Worm (Caenorhabditis elegans) whole organism, L2 larva: ENCODE results near the gene F56C9.6.

ENCODE experiments used
- C34F6.9 ChIP-seq: fragments of 150-350 bp; optimal IDR thresholded peaks from 2 replicates; lab custom pipeline; 2014; ENCODE audit warnings: missing biosample characterization, missing genetic modification characterization
- F13H6.1 ChIP-seq: sonication (generic microtip); optimal IDR thresholded peaks from 2 replicates; lab custom pipeline; 2016; ENCODE audit warnings: missing genetic modification characterization, missing compliant biosample characterization
- R02D3.7 ChIP-seq: fragments of 150-350 bp; optimal IDR thresholded peaks from 2 replicates; lab custom pipeline; 2014; ENCODE audit warnings: missing biosample characterization, missing genetic modification characterization
- alr-1 ChIP-seq: fragments of 150-350 bp; optimal IDR thresholded peaks from 2 replicates; lab custom pipeline; 2014; ENCODE audit warnings: missing biosample characterization, missing genetic modification characterization
- aly-2 ChIP-seq: fragments of 150-350 bp; optimal IDR thresholded peaks from 2 replicates; lab custom pipeline; 2014; ENCODE audit warnings: missing biosample characterization, missing genetic modification characterization
- ama-1 ChIP-seq: fragments of 150-350 bp; optimal IDR thresholded peaks from 2 replicates; lab custom pipeline; 2018; ENCODE audit warnings: inconsistent platforms
- blmp-1 ChIP-seq: sonication (generic microtip); optimal IDR thresholded peaks from 2 replicates; lab custom pipeline; 2017; ENCODE audit warnings: missing genetic modification characterization, mild to moderate bottlenecking, missing compliant biosample characterization, antibody characterized with exemption, moderate library complexity; ENCODE audit not compliant: insufficient read depth
- ceh-16 ChIP-seq: fragments of 150-350 bp; optimal IDR thresholded peaks from 2 replicates; lab custom pipeline; 2014; ENCODE audit warnings: missing biosample characterization, missing genetic modification characterization
- crh-2 ChIP-seq: sonication (generic microtip); optimal IDR thresholded peaks from 2 replicates; lab custom pipeline; 2017; ENCODE audit warnings: missing biosample characterization, missing genetic modification characterization
- dmd-4 ChIP-seq: sonication (generic microtip); optimal IDR thresholded peaks from 2 replicates; lab custom pipeline; 2017; ENCODE audit warnings: missing biosample characterization, missing genetic modification characterization
- egl-27 ChIP-seq: sonication (generic microtip); optimal IDR thresholded peaks from 3 replicates; lab custom pipeline; 2017; ENCODE audit warnings: missing biosample characterization, missing genetic modification reagents, missing genetic modification characterization
- elt-1 ChIP-seq: fragments of 150-350 bp; optimal IDR thresholded peaks from 2 replicates; lab custom pipeline; 2014; ENCODE audit warnings: missing biosample characterization, missing genetic modification characterization
- elt-3 ChIP-seq: sonication (generic microtip); optimal IDR thresholded peaks from 2 replicates; lab custom pipeline; 2017; ENCODE audit warnings: missing biosample characterization, missing genetic modification characterization
- fos-1 ChIP-seq: fragments of 150-350 bp; optimal IDR thresholded peaks from 2 replicates; lab custom pipeline; 2014; ENCODE audit warnings: missing biosample characterization, missing genetic modification characterization
- gmeb-1 ChIP-seq: fragments of 150-350 bp; optimal IDR thresholded peaks from 2 replicates; lab custom pipeline; 2014; ENCODE audit warnings: missing biosample characterization, missing genetic modification characterization
- lin-11 ChIP-seq: fragments of 150-350 bp; sonication (generic microtip); optimal IDR thresholded peaks from 2 replicates; lab custom pipeline; 2014; ENCODE audit warnings: missing biosample characterization, missing genetic modification characterization, inconsistent platforms, mixed read lengths
- lin-13 ChIP-seq: fragments of 150-350 bp; optimal IDR thresholded peaks from 2 replicates; lab custom pipeline; 2014; ENCODE audit warnings: missing biosample characterization, missing genetic modification reagents, missing genetic modification characterization
- lin-39 ChIP-seq: fragments of 150-350 bp; optimal IDR thresholded peaks from 2 replicates; lab custom pipeline; 2014; ENCODE audit warnings: missing biosample characterization, missing genetic modification reagents, missing genetic modification characterization
- lsy-2 ChIP-seq, 2 experiments: fragments of 150-350 bp in 1 of 2; sonication (generic microtip) in 1 of 2; optimal IDR thresholded peaks; 2 replicates each; lab custom pipeline; 2014 to 2017; ENCODE audit warnings: missing biosample characterization in 2 of 2, missing genetic modification characterization in 2 of 2
- mab-5 ChIP-seq: fragments of 150-350 bp; optimal IDR thresholded peaks from 2 replicates; lab custom pipeline; 2014; ENCODE audit warnings: missing biosample characterization, missing genetic modification characterization
- mbf-1 ChIP-seq: sonication (generic microtip); optimal IDR thresholded peaks from 2 replicates; lab custom pipeline; 2017; ENCODE audit warnings: missing biosample characterization, missing genetic modification characterization
- mdl-1 ChIP-seq, 2 experiments: fragments of 150-350 bp in 1 of 2; sonication (generic microtip) in 1 of 2; optimal IDR thresholded peaks; 2 replicates each; lab custom pipeline; 2017; ENCODE audit warnings: missing biosample characterization in 2 of 2, missing genetic modification characterization in 2 of 2
- nhr-10 ChIP-seq: sonication (generic microtip); optimal IDR thresholded peaks from 2 replicates; lab custom pipeline; 2017; ENCODE audit warnings: missing biosample characterization, missing genetic modification characterization
- nhr-23 ChIP-seq: fragments of 150-350 bp; optimal IDR thresholded peaks from 2 replicates; lab custom pipeline; 2014; ENCODE audit warnings: missing biosample characterization, missing genetic modification reagents, missing genetic modification characterization
- nhr-237 ChIP-seq: fragments of 150-350 bp; optimal IDR thresholded peaks from 2 replicates; lab custom pipeline; 2014; ENCODE audit warnings: missing biosample characterization, missing genetic modification characterization
- nhr-25 ChIP-seq: fragments of 150-350 bp; sonication (generic microtip); optimal IDR thresholded peaks from 3 replicates; lab custom pipeline; 2014; ENCODE audit warnings: missing biosample characterization, missing genetic modification characterization
- nhr-6 ChIP-seq: fragments of 150-350 bp; optimal IDR thresholded peaks from 2 replicates; lab custom pipeline; 2014; ENCODE audit warnings: missing biosample characterization, missing genetic modification characterization
- nhr-77 ChIP-seq: fragments of 150-350 bp; optimal IDR thresholded peaks from 2 replicates; lab custom pipeline; 2014; ENCODE audit warnings: missing biosample characterization, missing genetic modification characterization
- sem-4 ChIP-seq: fragments of 150-350 bp; optimal IDR thresholded peaks from 2 replicates; lab custom pipeline; 2014; ENCODE audit warnings: missing biosample characterization, missing genetic modification reagents, missing genetic modification characterization
- skn-1 ChIP-seq: sonication (generic microtip); optimal IDR thresholded peaks from 2 replicates; lab custom pipeline; 2017; ENCODE audit warnings: missing biosample characterization, missing genetic modification characterization
- sma-9 ChIP-seq, 2 experiments: fragments of 150-350 bp in 1 of 2; sonication (generic microtip) in 1 of 2; optimal IDR thresholded peaks; 2 replicates each; lab custom pipeline; 2014 to 2016; ENCODE audit warnings: missing genetic modification characterization in 2 of 2, mild to moderate bottlenecking in 1 of 2, missing biosample characterization in 1 of 2, missing compliant biosample characterization in 1 of 2, missing genetic modification reagents in 1 of 2, moderate library complexity in 1 of 2
- unc-55 ChIP-seq: fragments of 150-350 bp; sonication (generic microtip); optimal IDR thresholded peaks from 3 replicates; lab custom pipeline; 2014; ENCODE audit warnings: missing biosample characterization, missing genetic modification reagents, missing genetic modification characterization
- unc-62 ChIP-seq: fragments of 150-350 bp; optimal IDR thresholded peaks from 2 replicates; lab custom pipeline; 2014; ENCODE audit warnings: missing biosample characterization, missing genetic modification reagents, missing genetic modification characterization
- ztf-1 ChIP-seq: fragments of 200-800 bp; sonication (Bioruptor generic); conservative IDR thresholded peaks from 2 replicates; pipeline ENCODE4 v1.3.6; 2022; ENCODE audit warnings: missing genetic modification characterization, missing compliant biosample characterization
- ztf-4 ChIP-seq: fragments of 150-350 bp; optimal IDR thresholded peaks from 2 replicates; lab custom pipeline; 2014; ENCODE audit warnings: missing biosample characterization, missing genetic modification characterization

Gene F56C9.6

DNA sequence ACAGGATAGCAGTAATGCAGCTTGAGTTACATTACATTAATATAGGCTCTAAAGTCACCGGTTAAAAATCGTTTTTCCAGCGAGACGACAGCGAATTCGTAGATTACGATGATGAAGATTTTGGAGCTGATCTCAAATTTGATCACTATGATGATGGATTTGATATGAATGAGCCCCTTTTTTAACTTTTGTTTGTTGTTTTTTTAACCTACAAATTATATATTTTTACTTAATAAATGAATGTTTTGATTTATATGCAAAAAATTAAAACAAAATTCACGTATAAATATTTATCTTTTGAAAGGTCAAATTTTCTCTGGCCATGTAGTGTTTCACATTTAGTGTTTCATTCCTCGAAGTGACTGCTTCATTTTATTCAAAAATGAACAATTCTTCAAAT, 32.8 kb upstream of the F56C9.6 start, which contains the start of gene F08F8.6:
Gene F08F8.6 (plus strand): TSS at position 301 of the 400 bp plus-strand sequence.
- TF ChIP-seq aly-2 (tag; lab: Kevin White, UChicago) (no peak), nhr-237 (no peak), skn-1 (no peak), nhr-6 (tag; lab: Kevin White, UChicago) (no peak), nhr-10 (tag; lab: Kevin White, UChicago) (no peak), lin-11 (tag; lab: Kevin White, UChicago) (no peak), ztf-1 (GFP tag; lab: Robert Waterston, UW) (no peak), ztf-4 (no peak), elt-1 (tag; lab: Kevin White, UChicago) (no peak), elt-3 (no peak), lin-13 (GFP tag; lab: Kevin White, UChicago) (no peak)

DNA sequence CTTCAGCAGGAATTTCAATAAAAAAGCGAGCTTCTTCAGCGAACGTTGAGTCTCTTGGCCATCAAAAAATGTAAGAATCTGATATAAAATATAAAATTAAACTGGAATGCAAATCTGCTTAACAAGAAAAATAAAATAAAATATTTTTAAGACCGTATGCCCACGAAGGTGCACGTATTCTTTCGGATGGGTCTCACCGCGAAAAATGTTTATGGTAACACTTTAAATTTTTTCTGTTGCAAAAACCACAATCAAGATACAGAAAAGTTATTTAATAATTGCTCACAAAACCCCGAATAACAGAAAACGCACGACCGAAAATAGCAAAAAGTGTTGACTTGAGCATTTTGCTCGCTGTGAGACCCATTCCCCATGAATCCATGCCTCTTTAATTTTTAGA, 28.6 kb upstream of the F56C9.6 start:
- TF ChIP-seq alr-1 (tag; lab: Kevin White, UChicago) (no peak), nhr-10 (tag; lab: Kevin White, UChicago) (no peak), nhr-77 (tag; lab: Kevin White, UChicago) (no peak), fos-1 (tag; lab: Kevin White, UChicago) (no peak), mbf-1 (tag; lab: Kevin White, UChicago) (no peak), ama-1 (lab: Kevin White, UChicago) (no peak), egl-27 (no peak), unc-55 (GFP tag; lab: Kevin White, UChicago) (no peak), F13H6.1 (tag; lab: Kevin White, UChicago) (no peak), ceh-16 (tag; lab: Kevin White, UChicago) (no peak), gmeb-1 (tag; lab: Kevin White, UChicago) (no peak), mab-5 (tag; lab: Kevin White, UChicago) (no peak), C34F6.9 (tag; lab: Kevin White, UChicago) (no peak)

DNA sequence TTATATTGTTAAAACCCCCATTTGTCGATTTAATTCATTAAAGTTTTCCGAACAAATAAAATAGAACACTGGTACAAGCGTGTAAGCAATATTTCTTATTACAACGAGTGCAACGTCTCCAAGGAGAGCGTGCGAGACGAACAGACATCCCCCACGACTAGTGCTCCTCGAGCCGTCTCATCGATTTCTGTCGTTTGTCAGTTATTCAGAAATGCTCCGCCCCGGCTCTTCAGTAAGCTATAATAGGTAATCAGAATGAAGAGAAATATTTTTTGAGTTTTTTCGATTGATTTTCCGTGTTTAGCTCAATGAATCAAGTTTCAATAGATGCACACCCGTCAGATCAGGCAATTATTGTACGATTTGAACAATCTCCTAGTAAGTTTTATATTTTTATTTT, 28.1 kb upstream of the F56C9.6 start, which contains the start of gene kap-1:
Gene kap-1 (plus strand): TSS at position 143 of the 400 bp plus-strand sequence.
- TF ChIP-seq ceh-16 (tag; lab: Kevin White, UChicago), result no peak
- no peak for TF ChIP-seq unc-62
- no peak for TF ChIP-seq F13H6.1 (tag; lab: Kevin White, UChicago)
- peak; percentile 1 for TF ChIP-seq ama-1 (lab: Kevin White, UChicago)
- TF ChIP-seq ztf-1 (GFP tag; lab: Robert Waterston, UW), result no peak
- TF ChIP-seq R02D3.7 (tag; lab: Kevin White, UChicago), result no peak
- TF ChIP-seq lsy-2 (tag; optimal IDR thresholded peaks at IDR 0.05; lab: Kevin White, UChicago), result peak in 1 of 2 experiments; percentile 48
- peak; percentile 15 for TF ChIP-seq C34F6.9 (tag; lab: Kevin White, UChicago)
- no peak for TF ChIP-seq nhr-77 (tag; lab: Kevin White, UChicago)
- no peak for TF ChIP-seq mbf-1 (tag; lab: Kevin White, UChicago)
- TF ChIP-seq elt-3, result no peak
- no peak for TF ChIP-seq lin-11 (tag; lab: Kevin White, UChicago)
- no peak for TF ChIP-seq ztf-4
- TF ChIP-seq egl-27, result peak; percentile 6
- no peak for TF ChIP-seq nhr-10 (tag; lab: Kevin White, UChicago)
- no peak for TF ChIP-seq dmd-4 (tag; lab: Kevin White, UChicago)
- no peak for TF ChIP-seq nhr-23 (tag; lab: Kevin White, UChicago)
- TF ChIP-seq mdl-1 (tag; optimal IDR thresholded peaks at IDR 0.05; lab: Kevin White, UChicago), result no peak

DNA sequence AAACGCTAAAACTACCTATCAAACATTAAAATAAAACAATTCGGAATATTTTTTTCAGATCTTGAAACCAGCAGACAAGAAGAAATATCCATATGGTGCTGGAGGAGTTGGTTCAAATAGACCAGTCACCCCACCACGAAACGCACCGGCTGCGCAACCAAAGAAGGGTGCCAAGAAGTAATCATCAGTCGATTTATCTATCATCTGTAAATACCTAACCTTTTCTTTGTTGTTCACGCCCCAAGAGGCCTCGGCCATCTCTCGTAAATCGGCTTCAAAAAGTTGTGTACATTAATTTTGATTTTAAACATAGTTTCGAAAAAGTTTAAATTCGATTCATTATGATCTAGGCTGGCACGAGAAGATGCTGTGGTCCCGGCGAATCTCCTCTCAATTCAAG, 27.4 kb upstream of the F56C9.6 start:
- no peak for TF ChIP-seq mdl-1 (tag; optimal IDR thresholded peaks at IDR 0.05; lab: Kevin White, UChicago)
- no peak for TF ChIP-seq nhr-6 (tag; lab: Kevin White, UChicago)
- TF ChIP-seq lsy-2 (tag; optimal IDR thresholded peaks at IDR 0.05; lab: Kevin White, UChicago), result no peak
- TF ChIP-seq nhr-25, result no peak
- TF ChIP-seq blmp-1 (tag; lab: Kevin White, UChicago), result no peak
- no peak for TF ChIP-seq elt-3
- no peak for TF ChIP-seq crh-2 (tag; lab: Kevin White, UChicago)
- no peak for TF ChIP-seq sem-4 (tag; lab: Kevin White, UChicago)
- TF ChIP-seq elt-1 (tag; lab: Kevin White, UChicago), result no peak
- TF ChIP-seq ztf-4, result no peak
- TF ChIP-seq lin-11 (tag; lab: Kevin White, UChicago), result no peak
- TF ChIP-seq sma-9 (GFP tag; optimal IDR thresholded peaks at IDR 0.05; lab: Kevin White, UChicago), result no peak
- no peak for TF ChIP-seq sma-9 (tag; optimal IDR thresholded peaks at IDR 0.05; lab: Kevin White, UChicago)
- no peak for TF ChIP-seq mab-5 (tag; lab: Kevin White, UChicago)
- no peak for TF ChIP-seq lin-39 (tag; lab: Kevin White, UChicago)
- TF ChIP-seq, all 48 proteins: peak for 0
